Worm (Caenorhabditis elegans) whole organism, L4/young adult: ENCODE results near the gene Y47G7B.2.

Experiments
- W03F9.2 ChIP-seq: fragments of 150-350 bp; optimal IDR thresholded peaks from 2 replicates; lab custom pipeline; 2014; ENCODE audit warnings: missing biosample characterization, missing genetic modification characterization
- dao-5 ChIP-seq: sonication (generic microtip); optimal IDR thresholded peaks from 2 replicates; lab custom pipeline; 2016; ENCODE audit warnings: missing genotype, missing genetic modification characterization, moderate library complexity, missing compliant biosample characterization
- him-1 ChIP-seq: sonication (generic microtip); optimal IDR thresholded peaks from 2 replicates; lab custom pipeline; 2016; ENCODE audit warnings: missing genotype, missing genetic modification reagents, missing genetic modification characterization, missing compliant biosample characterization

Gene Y47G7B.2

ce11 chrII:2735644-2736043 is 27.8 kb upstream of the Y47G7B.2 start:
- TF ChIP-seq W03F9.2 (tag; lab: Kevin White, UChicago) (no peak), him-1 (no peak), dao-5 (tag; lab: Kevin White, UChicago) (no peak)

DNA sequence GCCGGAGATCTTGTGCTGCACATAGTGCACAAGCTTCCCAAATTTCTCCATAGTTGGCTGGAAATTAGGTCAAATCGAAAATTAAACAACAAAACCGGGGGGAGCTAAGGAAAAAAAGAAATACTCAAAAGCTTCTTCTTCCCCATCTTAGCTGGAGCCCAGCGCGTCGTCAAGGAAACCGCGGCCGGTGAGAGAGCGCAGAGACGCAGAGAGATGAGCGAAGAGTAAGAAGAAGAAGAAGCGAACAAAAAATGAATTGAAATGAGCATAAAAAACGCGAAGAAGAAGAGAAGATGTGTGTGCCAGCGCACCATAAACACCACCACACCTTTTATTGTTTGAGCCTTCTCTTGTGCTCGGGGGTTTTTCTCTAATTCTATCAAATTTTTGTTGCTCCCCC is 27.4 kb upstream of the Y47G7B.2 start, which contains the start of gene wdr-31:
Gene wdr-31, minus strand, starts transcription at position 101 of the 400 bp plus-strand sequence.
- TF ChIP-seq him-1: no peak

ce11 chrII:2734735-2735134 is 26.9 kb upstream of the Y47G7B.2 start:
- TF ChIP-seq dao-5 (tag; lab: Kevin White, UChicago) (no peak), him-1 (no peak), W03F9.2 (tag; lab: Kevin White, UChicago) (no peak)

ce11 chrII:2734266-2734665 is 26.5 kb upstream of the Y47G7B.2 start:
- TF ChIP-seq dao-5 (tag; lab: Kevin White, UChicago) (no peak), him-1 (no peak), W03F9.2 (tag; lab: Kevin White, UChicago) (no peak)

- no peak for TF ChIP-seq W03F9.2 (tag; lab: Kevin White, UChicago)
- no peak for TF ChIP-seq him-1
- TF ChIP-seq dao-5 (tag; lab: Kevin White, UChicago): no peak
Measured at ce11 chrII:2730647-2731046, 22.8 kb upstream of the Y47G7B.2 start.

ce11 chrII:2726774-2727173 is 19.0 kb upstream of the Y47G7B.2 start:
- TF ChIP-seq dao-5 (tag; lab: Kevin White, UChicago): no peak
- TF ChIP-seq him-1: no peak
- no peak for TF ChIP-seq W03F9.2 (tag; lab: Kevin White, UChicago)

- TF ChIP-seq him-1 (no peak), dao-5 (tag; lab: Kevin White, UChicago) (no peak), W03F9.2 (tag; lab: Kevin White, UChicago) (no peak)
Measured at ce11 chrII:2725561-2725960, 17.7 kb upstream of the Y47G7B.2 start, which contains the start of the genes T05A8.11 and nep-2. Gene T05A8.11 (minus strand): TSS chrII:2725661. Gene nep-2 (minus strand): TSS chrII:2725752.

ce11 chrII:2721992-2722391 is 14.2 kb upstream of the Y47G7B.2 start:
- no peak for TF ChIP-seq him-1
- TF ChIP-seq dao-5 (tag; lab: Kevin White, UChicago): no peak
- TF ChIP-seq W03F9.2 (tag; lab: Kevin White, UChicago): no peak

- TF ChIP-seq dao-5 (tag; lab: Kevin White, UChicago) (no peak), W03F9.2 (tag; lab: Kevin White, UChicago) (no peak), him-1 (no peak)
Measured at ce11 chrII:2719212-2719611, 11.4 kb upstream of the Y47G7B.2 start.

DNA sequence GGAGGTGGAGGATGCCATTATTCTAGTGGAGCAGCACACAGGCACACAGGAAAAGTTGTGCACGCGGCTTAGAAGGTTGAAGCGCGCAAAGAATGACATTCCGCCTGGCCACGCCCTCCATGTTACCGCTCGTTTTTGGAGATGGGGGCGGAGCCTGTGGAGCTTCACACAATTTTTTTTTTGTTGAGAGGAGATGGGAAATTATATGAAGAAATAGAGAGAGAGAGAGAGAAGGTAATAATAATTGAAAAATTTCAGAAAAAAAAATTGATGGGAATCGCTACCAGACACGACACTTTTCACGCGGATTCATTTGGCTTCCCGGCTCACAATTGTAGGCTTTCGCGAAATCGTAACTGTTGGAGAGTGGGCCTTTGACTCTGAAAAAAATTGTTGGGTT is 9.5 kb upstream of the Y47G7B.2 start, which contains the start of gene T05A8.3:
Gene T05A8.3, minus strand, starts transcription at position 101 of the 400 bp plus-strand sequence.
- no peak for TF ChIP-seq dao-5 (tag; lab: Kevin White, UChicago)
- TF ChIP-seq him-1: no peak
- TF ChIP-seq W03F9.2 (tag; lab: Kevin White, UChicago): no peak

DNA sequence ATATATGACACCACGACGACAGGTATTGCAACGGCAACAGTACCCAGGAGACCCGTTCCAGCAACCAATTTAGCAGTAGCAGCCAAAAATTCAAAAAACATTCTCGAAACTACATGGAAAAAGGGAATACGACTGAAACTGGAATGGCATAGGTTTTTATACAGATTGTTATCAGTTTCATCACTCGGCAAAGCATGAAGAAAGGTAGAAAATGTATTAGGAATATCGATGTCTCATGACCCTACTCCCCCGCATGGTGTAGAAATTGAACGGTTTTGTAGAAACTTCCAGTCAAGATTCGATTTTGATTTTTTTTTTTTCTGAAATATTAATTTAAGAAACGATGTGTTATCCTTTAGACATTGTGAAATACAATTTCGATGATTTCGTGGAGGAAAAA is 3.1 kb upstream of the Y47G7B.2 start, which contains the start of gene T05A8.2:
Gene T05A8.2, minus strand, starts transcription at position 101 of the 400 bp plus-strand sequence.
- no peak for TF ChIP-seq him-1
- TF ChIP-seq dao-5 (tag; lab: Kevin White, UChicago): no peak

- TF ChIP-seq W03F9.2 (tag; lab: Kevin White, UChicago) (no peak), him-1 (no peak), dao-5 (tag; lab: Kevin White, UChicago) (no peak)
Measured at ce11 chrII:2709942-2710341, 2.1 kb upstream of the Y47G7B.2 start, which contains the start of gene T05A8.1. Gene T05A8.1 (minus strand): TSS chrII:2710042.

- TF ChIP-seq him-1: no peak
- TF ChIP-seq dao-5 (tag; lab: Kevin White, UChicago): no peak
Measured at ce11 chrII:2705200-2705599, 2.6 kb downstream of the Y47G7B.2 start, which contains the start of gene srh-128. Gene srh-128 (minus strand): TSS chrII:2705300.

- no peak for TF ChIP-seq dao-5 (tag; lab: Kevin White, UChicago)
- TF ChIP-seq W03F9.2 (tag; lab: Kevin White, UChicago): no peak
- no peak for TF ChIP-seq him-1
Measured at ce11 chrII:2702757-2703156, 5.1 kb downstream of the Y47G7B.2 start, which contains the start of gene sri-60. Gene sri-60 (minus strand): TSS chrII:2702857.

ce11 chrII:2700229-2700628 is 7.6 kb downstream of the Y47G7B.2 start, which contains the start of gene sri-61:
Gene sri-61 (minus strand): TSS chrII:2700329.
- no peak for TF ChIP-seq him-1
- TF ChIP-seq dao-5 (tag; lab: Kevin White, UChicago): no peak
- TF ChIP-seq W03F9.2 (tag; lab: Kevin White, UChicago): no peak
